Worm (Caenorhabditis elegans) whole organism, L3 larva: ENCODE measurements around the gene cyp-33C4.
A peak's percentile ranks its signal among the peaks of the same experiment; 100 is the strongest.

Experiments
- ama-1 ChIP-seq: fragments of 150-350 bp; optimal IDR thresholded peaks from 2 replicates; lab custom pipeline; 2018
- egl-27 ChIP-seq: sonication (generic microtip); optimal IDR thresholded peaks from 4 replicates; lab custom pipeline; 2017; ENCODE audit warnings: missing biosample characterization, missing genetic modification reagents, missing genetic modification characterization
- elt-1 ChIP-seq: fragments of 150-350 bp; optimal IDR thresholded peaks from 2 replicates; lab custom pipeline; 2014; ENCODE audit warnings: missing biosample characterization, missing genetic modification characterization
- nhr-12 ChIP-seq: fragments of 150-350 bp; optimal IDR thresholded peaks from 2 replicates; lab custom pipeline; 2014; ENCODE audit warnings: missing biosample characterization, missing genetic modification characterization
- nhr-23 ChIP-seq: fragments of 150-350 bp; optimal IDR thresholded peaks from 2 replicates; lab custom pipeline; 2014; ENCODE audit warnings: missing biosample characterization, missing genetic modification reagents, missing genetic modification characterization
- nhr-25 ChIP-seq: sonication (generic microtip); optimal IDR thresholded peaks from 2 replicates; lab custom pipeline; 2017; ENCODE audit warnings: missing biosample characterization, missing genetic modification characterization
- nhr-76 ChIP-seq: fragments of 150-350 bp; sonication (generic microtip); optimal IDR thresholded peaks from 5 replicates; lab custom pipeline; 2014; ENCODE audit warnings: missing biosample characterization, missing genetic modification characterization
- pqm-1 ChIP-seq: fragments of 150-350 bp; optimal IDR thresholded peaks from 2 replicates; lab custom pipeline; 2017; ENCODE audit warnings: missing biosample characterization, missing genetic modification characterization, inconsistent platforms
- skn-1 ChIP-seq: fragments of 150-350 bp; optimal IDR thresholded peaks from 2 replicates; lab custom pipeline; 2014; ENCODE audit warnings: missing biosample characterization, missing genetic modification characterization
- snpc-4 ChIP-seq: fragments of 150-350 bp; optimal IDR thresholded peaks from 2 replicates; lab custom pipeline; 2014; ENCODE audit warnings: missing biosample characterization, missing genetic modification characterization
- unc-62 ChIP-seq: fragments of 150-350 bp; sonication (generic microtip); optimal IDR thresholded peaks from 4 replicates; lab custom pipeline; 2014; ENCODE audit warnings: missing biosample characterization, missing genetic modification reagents, missing genetic modification characterization
- zag-1 ChIP-seq: fragments of 150-350 bp; optimal IDR thresholded peaks from 2 replicates; lab custom pipeline; 2014; ENCODE audit warnings: missing biosample characterization, missing genetic modification characterization

- TF ChIP-seq pqm-1 (no peak), zag-1 (tag; lab: Kevin White, UChicago) (no peak), nhr-23 (tag; lab: Kevin White, UChicago) (peak; percentile 3), nhr-12 (tag; lab: Kevin White, UChicago) (no peak), elt-1 (no peak), nhr-25 (tag; lab: Kevin White, UChicago) (no peak), skn-1 (peak; percentile 89), nhr-76 (tag; lab: Kevin White, UChicago) (no peak), snpc-4 (tag; lab: Kevin White, UChicago) (no peak), ama-1 (lab: Kevin White, UChicago) (no peak), egl-27 (tag; lab: Kevin White, UChicago) (no peak), unc-62 (GFP tag; lab: Kevin White, UChicago) (no peak)
Measured at ce11 chrV:2259750-2260149, 23.8 kb downstream of the cyp-33C4 start, which contains the start of gene nhr-182.
